Comparison of ENCODE assay signal across 3 fruit fly cellular contexts in the genomic region with DNA sequence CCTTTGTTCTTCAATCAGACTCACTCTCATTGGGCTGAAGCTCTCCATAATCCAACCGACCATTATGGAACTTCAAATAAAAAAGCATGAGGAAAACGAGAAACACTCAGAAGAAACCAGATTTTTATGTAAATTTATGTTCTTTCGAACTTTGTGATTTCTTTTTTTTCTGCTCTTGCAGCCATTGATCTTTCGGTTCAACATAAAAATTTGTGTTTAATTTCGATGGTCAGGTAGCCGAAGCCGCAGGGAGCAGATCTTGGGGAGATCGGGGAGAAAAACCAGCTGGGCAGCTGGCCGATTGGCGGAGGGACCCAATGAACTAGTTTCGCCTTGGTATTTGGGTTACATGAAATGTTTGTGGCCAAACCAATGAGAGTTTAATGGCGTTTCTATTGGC.
A peak's percentile ranks its signal among the peaks of the same experiment; 100 is the strongest.
TF ChIP-seq lines count a peak whose summit lies in the region.

No protein-coding gene starts in this region.

- TF ChIP-seq CTCF in whole organism, embryonic (GFP tag; optimal IDR thresholded peaks at IDR 0.05; lab: Kevin White, UChicago): no peak

TF ChIP-seq in whole organism, embryonic, 481 proteins besides CTCF, POLR2A, EP300 and RAD21:
- TF ChIP-seq Nf-YB (GFP tag; optimal IDR thresholded peaks at IDR 0.05; lab: Kevin White, UChicago): peak; percentile 20
- TF ChIP-seq NK7.1 (GFP tag; optimal IDR thresholded peaks at IDR 0.05; lab: Kevin White, UChicago): no peak
- no peak for TF ChIP-seq CG42726 (GFP tag; IDR thresholded peaks at IDR 0.05; lab: Robert Waterston, UW; ENCODE audit: partially characterized antibody)
- TF ChIP-seq Atf3 (GFP tag; optimal IDR thresholded peaks at IDR 0.05; lab: Kevin White, UChicago): no peak
- no peak for TF ChIP-seq CG9727 (GFP tag; optimal IDR thresholded peaks at IDR 0.05; lab: Kevin White, UChicago)
- TF ChIP-seq CG7987 (GFP tag; optimal IDR thresholded peaks at IDR 0.05; lab: Kevin White, UChicago): no peak
- TF ChIP-seq Myb (GFP tag; optimal IDR thresholded peaks at IDR 0.05; lab: Kevin White, UChicago): no peak
- TF ChIP-seq CG2120 (GFP tag; optimal IDR thresholded peaks at IDR 0.05; lab: Kevin White, UChicago): no peak
- TF ChIP-seq chinmo (GFP tag; IDR thresholded peaks at IDR 0.05; lab: Robert Waterston, UW; ENCODE audit: partially characterized antibody): 0 out of 4 replicates have a peak, but pooled peaks have one; percentile 60
- no peak for TF ChIP-seq gcm2 (GFP tag; optimal IDR thresholded peaks at IDR 0.05; lab: Kevin White, UChicago)
- peak; percentile 20 for TF ChIP-seq sqz (GFP tag; optimal IDR thresholded peaks at IDR 0.05; lab: Kevin White, UChicago)
- TF ChIP-seq sd (tag; optimal IDR thresholded peaks at IDR 0.05; lab: Kevin White, UChicago): peak; percentile 56
- no peak for TF ChIP-seq Taf1 (GFP tag; IDR thresholded peaks at IDR 0.05; lab: Robert Waterston, UW)
- TF ChIP-seq CG9876 (GFP tag; optimal IDR thresholded peaks at IDR 0.05; lab: Kevin White, UChicago): no peak
- TF ChIP-seq vvl (GFP tag; IDR thresholded peaks at IDR 0.05; lab: Robert Waterston, UW): peak; percentile 31; the same call in 1 of the 2 replicates
- no peak for TF ChIP-seq bcd (GFP tag; optimal IDR thresholded peaks at IDR 0.05; lab: Kevin White, UChicago)
- no peak for TF ChIP-seq wek (GFP tag; optimal IDR thresholded peaks at IDR 0.05; lab: Kevin White, UChicago)
- TF ChIP-seq Drgx (GFP tag; IDR thresholded peaks at IDR 0.05; lab: Robert Waterston, UW): no peak
- no peak for TF ChIP-seq ab (GFP tag; optimal IDR thresholded peaks at IDR 0.05; lab: Kevin White, UChicago)
- no peak for TF ChIP-seq CG1832 (GFP tag; optimal IDR thresholded peaks at IDR 0.05; lab: Kevin White, UChicago)
- no peak for TF ChIP-seq Scr (GFP tag; IDR thresholded peaks at IDR 0.05; lab: Robert Waterston, UW; ENCODE audit: partially characterized antibody)
- TF ChIP-seq abd-A (tag; optimal IDR thresholded peaks at IDR 0.05; lab: Kevin White, UChicago): peak; percentile 48
- peak; percentile 80 for TF ChIP-seq Blimp-1 (GFP tag; optimal IDR thresholded peaks at IDR 0.05; lab: Kevin White, UChicago)
- TF ChIP-seq CG8359 (GFP tag; optimal IDR thresholded peaks at IDR 0.05; lab: Kevin White, UChicago; ENCODE audit: borderline replicate concordance): no peak
- peak; percentile 54 for TF ChIP-seq CG12769 (tag; optimal IDR thresholded peaks at IDR 0.05; lab: Kevin White, UChicago)
- TF ChIP-seq Ada2b (GFP tag; IDR thresholded peaks at IDR 0.05; lab: Robert Waterston, UW): no peak
- no peak for TF ChIP-seq CG7839 (tag; optimal IDR thresholded peaks at IDR 0.05; lab: Kevin White, UChicago)
- no peak for TF ChIP-seq CG12219 (GFP tag; optimal IDR thresholded peaks at IDR 0.05; lab: Kevin White, UChicago)
TF ChIP-seq in whole organism, embryonic: peak in this region for 8.

TF ChIP-seq in whole organism, prepupa, 60 proteins besides CTCF, POLR2A, EP300 and RAD21:
- TF ChIP-seq Hr38 (GFP tag; optimal IDR thresholded peaks at IDR 0.05; lab: Kevin White, UChicago): no peak
- TF ChIP-seq eg (GFP tag; IDR thresholded peaks at IDR 0.05; lab: Robert Waterston, UW): no peak
- no peak for TF ChIP-seq dsx (GFP tag; optimal IDR thresholded peaks at IDR 0.05; lab: Kevin White, UChicago; ENCODE audit: poor library complexity, severe bottlenecking)
- TF ChIP-seq Gug (GFP tag; IDR thresholded peaks at IDR 0.05; lab: Robert Waterston, UW): no peak
- TF ChIP-seq Eip78C (GFP tag; lab: Kevin White, UChicago): peak; percentile 7
- TF ChIP-seq OdsH (GFP tag; optimal IDR thresholded peaks at IDR 0.05; lab: Kevin White, UChicago): no peak
- TF ChIP-seq CG32006 (GFP tag; optimal IDR thresholded peaks at IDR 0.05; lab: Kevin White, UChicago): no peak
- no peak for TF ChIP-seq Sox102F (GFP tag; optimal IDR thresholded peaks at IDR 0.05; lab: Kevin White, UChicago)
- peak; percentile 27 for TF ChIP-seq Blimp-1 (GFP tag; optimal IDR thresholded peaks at IDR 0.05; lab: Kevin White, UChicago)
- TF ChIP-seq CG11294 (GFP tag; IDR thresholded peaks at IDR 0.05; lab: Robert Waterston, UW): no peak
- no peak for TF ChIP-seq spab (GFP tag; optimal IDR thresholded peaks at IDR 0.05; lab: Kevin White, UChicago)
- TF ChIP-seq CG34406 (GFP tag; optimal IDR thresholded peaks at IDR 0.05; lab: Kevin White, UChicago): no peak
- TF ChIP-seq CG9139 (GFP tag; optimal IDR thresholded peaks at IDR 0.05; lab: Kevin White, UChicago): no peak
- peak; percentile 49 for TF ChIP-seq svp (GFP tag; lab: Kevin White, UChicago)
- TF ChIP-seq CG8632 (GFP tag; optimal IDR thresholded peaks at IDR 0.05; lab: Kevin White, UChicago): no peak
- TF ChIP-seq CG8319 (GFP tag; optimal IDR thresholded peaks at IDR 0.05; lab: Kevin White, UChicago): no peak
- TF ChIP-seq pdm3 (GFP tag; optimal IDR thresholded peaks at IDR 0.05; lab: Kevin White, UChicago): no peak
- TF ChIP-seq CG16779 (tag; optimal IDR thresholded peaks at IDR 0.05; lab: Kevin White, UChicago): no peak
- no peak for TF ChIP-seq CG6276 (GFP tag; optimal IDR thresholded peaks at IDR 0.05; lab: Kevin White, UChicago)
- no peak for TF ChIP-seq CG6163 (GFP tag; IDR thresholded peaks at IDR 0.05; lab: Robert Waterston, UW)
TF ChIP-seq in whole organism, prepupa: peak in this region for 3.

TF ChIP-seq in whole organism, pupa, 21 proteins besides CTCF, POLR2A, EP300 and RAD21:
- TF ChIP-seq CG8159 (tag; optimal IDR thresholded peaks at IDR 0.05; lab: Kevin White, UChicago) (no peak), EcR (GFP tag; optimal IDR thresholded peaks at IDR 0.05; lab: Kevin White, UChicago) (peak; percentile 50)

Comparison
In these comparisons a context has a peak if more than half of its experiments do, and no peak if none do; other contexts are left out.
1. Of the 7 proteins assayed by ChIP-seq in both whole organism, embryonic and whole organism, prepupa: peak only in whole organism, embryonic: none; only in whole organism, prepupa: none; in both: Blimp-1; in neither: 6.